Worm (Caenorhabditis elegans) whole organism, L4/young adult: ENCODE data around the gene dlc-2.

ENCODE experiments used
- W03F9.2 ChIP-seq: fragments of 150-350 bp; optimal IDR thresholded peaks from 2 replicates; lab custom pipeline; 2014; ENCODE audit warnings: missing biosample characterization, missing genetic modification characterization
- dao-5 ChIP-seq: sonication (generic microtip); optimal IDR thresholded peaks from 2 replicates; lab custom pipeline; 2016; ENCODE audit warnings: missing genotype, missing genetic modification characterization, moderate library complexity, missing compliant biosample characterization
- him-1 ChIP-seq: sonication (generic microtip); optimal IDR thresholded peaks from 2 replicates; lab custom pipeline; 2016; ENCODE audit warnings: missing genotype, missing genetic modification reagents, missing genetic modification characterization, missing compliant biosample characterization

The dlc-2 gene

ce11 chrIV:12105558-12105957 is 5.8 kb downstream of the dlc-2 start, which contains the start of gene M18.3:
Gene M18.3, plus strand, starts transcription at chrIV:12105858.
- TF ChIP-seq dao-5 (tag; lab: Kevin White, UChicago) (no peak), him-1 (tag; lab: Kevin White, UChicago) (no peak), W03F9.2 (tag; lab: Kevin White, UChicago) (no peak)

- no peak for TF ChIP-seq him-1 (tag; lab: Kevin White, UChicago)
- no peak for TF ChIP-seq dao-5 (tag; lab: Kevin White, UChicago)
- TF ChIP-seq W03F9.2 (tag; lab: Kevin White, UChicago), result no peak
Measured at ce11 chrIV:12096479-12096878, 14.9 kb downstream of the dlc-2 start, which contains the start of gene mon-2. Gene mon-2, plus strand, starts transcription at chrIV:12096779.

- no peak for TF ChIP-seq him-1 (tag; lab: Kevin White, UChicago)
- no peak for TF ChIP-seq W03F9.2 (tag; lab: Kevin White, UChicago)
- no peak for TF ChIP-seq dao-5 (tag; lab: Kevin White, UChicago)
Measured at ce11 chrIV:12093819-12094218, 17.6 kb downstream of the dlc-2 start, which contains the start of gene F11A10.5. Gene F11A10.5, plus strand, starts transcription at chrIV:12094119.

DNA sequence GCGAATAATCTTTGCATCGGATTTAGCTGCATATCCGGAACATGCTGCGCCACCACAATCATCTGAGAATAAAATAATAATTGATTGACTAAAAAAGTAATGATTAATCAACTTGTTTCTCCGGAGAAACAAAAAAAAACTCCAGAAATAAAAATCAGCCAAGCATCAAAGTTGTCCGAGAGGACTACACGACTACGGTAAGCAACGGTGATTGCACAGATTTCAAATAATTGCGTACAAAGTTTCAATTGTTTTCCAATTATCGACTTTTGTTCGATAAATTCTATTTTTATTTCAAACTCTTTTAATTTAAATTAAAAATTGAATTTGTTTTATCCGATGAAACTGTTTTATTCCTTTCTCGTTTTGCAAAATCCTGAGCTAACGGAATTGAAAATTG is 18.0 kb downstream of the dlc-2 start, which contains the start of gene cpsf-4:
Gene cpsf-4, minus strand, starts transcription at position 62 of the 400 bp plus-strand sequence.
- TF ChIP-seq dao-5 (tag; lab: Kevin White, UChicago) (no peak), W03F9.2 (tag; lab: Kevin White, UChicago) (no peak), him-1 (tag; lab: Kevin White, UChicago) (no peak)

DNA sequence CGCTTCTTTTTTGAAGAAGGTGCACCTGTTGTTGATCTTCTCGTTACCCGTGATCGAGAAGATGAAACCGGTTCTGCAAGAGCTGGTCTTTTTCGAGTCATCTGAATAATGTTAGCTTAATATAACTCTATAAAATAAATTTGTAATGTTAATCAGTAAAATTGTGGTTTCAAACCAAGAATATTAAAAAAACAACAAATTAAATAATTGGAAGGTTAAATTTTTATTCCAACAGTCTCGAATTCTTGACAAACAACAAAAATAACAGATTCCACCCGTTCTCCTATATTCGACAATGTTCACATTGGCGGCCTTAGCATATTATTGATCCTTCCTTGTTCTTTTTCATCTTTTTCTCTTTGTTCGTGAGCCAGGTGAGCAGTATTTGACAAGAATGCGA is 19.3 kb downstream of the dlc-2 start, which contains the start of gene mig-32:
Gene mig-32, minus strand, starts transcription at position 101 of the 400 bp plus-strand sequence.
- TF ChIP-seq him-1 (tag; lab: Kevin White, UChicago), result no peak
- TF ChIP-seq dao-5 (tag; lab: Kevin White, UChicago), result no peak
- TF ChIP-seq W03F9.2 (tag; lab: Kevin White, UChicago), result no peak

- TF ChIP-seq dao-5 (tag; lab: Kevin White, UChicago), result no peak
- no peak for TF ChIP-seq W03F9.2 (tag; lab: Kevin White, UChicago)
- no peak for TF ChIP-seq him-1 (tag; lab: Kevin White, UChicago)
Measured at ce11 chrIV:12089551-12089950, 21.8 kb downstream of the dlc-2 start, which contains the start of gene F11A10.6. Gene F11A10.6, minus strand, starts transcription at chrIV:12089651.

- no peak for TF ChIP-seq W03F9.2 (tag; lab: Kevin White, UChicago)
- no peak for TF ChIP-seq him-1 (tag; lab: Kevin White, UChicago)
- no peak for TF ChIP-seq dao-5 (tag; lab: Kevin White, UChicago)
Measured at ce11 chrIV:12088898-12089297, 22.5 kb downstream of the dlc-2 start.

ce11 chrIV:12086498-12086897 is 24.9 kb downstream of the dlc-2 start:
- TF ChIP-seq him-1 (tag; lab: Kevin White, UChicago), result peak; percentile 36
- TF ChIP-seq dao-5 (tag; lab: Kevin White, UChicago), result peak; percentile 70
- peak; percentile 12 for TF ChIP-seq W03F9.2 (tag; lab: Kevin White, UChicago)

DNA sequence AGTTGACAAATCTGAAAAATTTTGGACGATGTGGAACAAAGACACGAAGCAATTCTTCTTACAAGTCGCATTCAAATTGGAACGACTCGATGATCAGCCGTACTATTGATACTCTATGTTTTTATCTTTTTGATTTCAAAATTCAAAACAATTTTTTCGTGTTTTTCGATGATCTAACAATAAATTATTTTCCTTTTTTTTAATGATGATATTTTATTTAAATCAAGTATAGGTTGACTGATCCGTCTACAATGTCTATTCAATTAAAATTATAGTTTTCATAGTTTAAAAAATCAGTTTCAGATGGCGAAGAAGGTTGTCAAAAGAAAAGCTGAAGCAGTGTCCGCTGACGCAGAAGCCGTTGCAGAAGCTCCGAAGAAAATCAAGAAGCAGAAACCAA is 26.3 kb downstream of the dlc-2 start, which contains the start of gene rbm-34:
Gene rbm-34, plus strand, starts transcription at position 301 of the 400 bp plus-strand sequence.
- TF ChIP-seq W03F9.2 (tag; lab: Kevin White, UChicago), result no peak
- no peak for TF ChIP-seq dao-5 (tag; lab: Kevin White, UChicago)

DNA sequence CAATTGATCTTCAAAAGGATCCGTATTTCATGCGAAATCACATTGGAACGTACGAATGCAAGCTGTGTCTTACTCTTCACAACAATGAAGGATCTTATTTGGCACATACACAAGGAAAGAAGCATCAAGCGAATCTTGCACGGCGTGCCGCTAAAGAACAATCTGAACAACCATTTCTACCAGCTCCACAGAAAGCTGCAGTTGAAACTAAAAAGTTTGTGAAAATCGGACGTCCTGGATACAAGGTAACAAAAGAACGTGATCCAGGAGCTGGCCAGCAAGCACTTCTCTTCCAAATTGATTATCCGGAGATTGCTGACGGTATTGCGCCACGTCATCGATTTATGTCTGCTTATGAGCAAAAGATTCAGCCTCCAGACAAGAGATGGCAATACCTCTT is 26.8 kb downstream of the dlc-2 start:
- TF ChIP-seq dao-5 (tag; lab: Kevin White, UChicago), result no peak
- no peak for TF ChIP-seq him-1 (tag; lab: Kevin White, UChicago)
- TF ChIP-seq W03F9.2 (tag; lab: Kevin White, UChicago), result no peak

- TF ChIP-seq dao-5 (tag; lab: Kevin White, UChicago) (no peak), W03F9.2 (tag; lab: Kevin White, UChicago) (no peak), him-1 (tag; lab: Kevin White, UChicago) (no peak)
Measured at ce11 chrIV:12084178-12084577, 27.2 kb downstream of the dlc-2 start, which contains the start of gene repo-1. Gene repo-1, plus strand, starts transcription at chrIV:12084478.

ce11 chrIV:12080807-12081206 is 30.6 kb downstream of the dlc-2 start:
- no peak for TF ChIP-seq W03F9.2 (tag; lab: Kevin White, UChicago)
- no peak for TF ChIP-seq him-1 (tag; lab: Kevin White, UChicago)
- no peak for TF ChIP-seq dao-5 (tag; lab: Kevin White, UChicago)

DNA sequence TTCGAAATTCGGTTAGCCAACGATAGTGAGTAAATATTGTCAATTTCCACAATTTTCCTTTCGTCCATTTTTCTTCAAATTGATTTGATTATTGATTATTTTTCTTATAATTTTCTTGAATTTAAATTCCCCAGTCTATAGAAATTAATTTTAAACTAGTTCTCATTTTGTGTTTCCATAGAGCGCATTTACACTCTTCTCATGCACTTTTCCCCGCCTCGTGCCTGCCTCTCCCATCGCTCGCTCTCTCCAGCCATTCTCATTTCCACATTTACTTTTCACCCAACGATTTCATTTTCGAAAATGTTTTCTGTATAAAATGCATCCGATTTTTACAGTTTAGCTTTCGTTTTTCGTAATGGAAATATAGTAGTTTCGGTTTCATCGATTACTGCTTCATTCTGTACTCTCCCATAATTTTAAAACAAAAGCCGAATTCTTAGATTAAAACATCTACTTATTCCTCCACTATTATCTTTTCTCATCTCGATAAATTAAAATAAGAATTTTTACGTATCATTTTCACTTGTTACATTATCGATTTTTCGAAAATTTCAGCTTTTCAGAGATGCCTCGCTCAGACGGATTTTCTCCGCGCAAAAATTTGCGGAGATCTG is 32.4 kb downstream of the dlc-2 start, which contains the start of gene lex-1:
Gene lex-1, plus strand, starts transcription at position 567 of the 617 bp plus-strand sequence.
- no peak for TF ChIP-seq him-1 (tag; lab: Kevin White, UChicago)
- TF ChIP-seq W03F9.2 (tag; lab: Kevin White, UChicago), result peak; percentile 8
